Worm (Caenorhabditis elegans) whole organism, young adult: ENCODE data around the gene F32D8.7.

Experiments used
- B0035.1 ChIP-seq: sonication (generic microtip); optimal IDR thresholded peaks from 2 replicates; lab custom pipeline; 2016; ENCODE audit warnings: missing genetic modification characterization, mild to moderate bottlenecking, missing compliant biosample characterization, missing genotype, missing genetic modification reagents
- C06A6.2 ChIP-seq: fragments of 200-800 bp; sonication (Bioruptor generic); conservative IDR thresholded peaks from 2 replicates; pipeline ENCODE4 v1.3.6; 2022; ENCODE audit warnings: missing genetic modification characterization, missing compliant biosample characterization
- C17E4.6 ChIP-seq: fragments of 200-800 bp; sonication (Bioruptor generic); IDR thresholded peaks from 2 replicates; pipeline ENCODE4 v1.3.6; 2022; ENCODE audit warnings: missing genetic modification reagents, missing genetic modification characterization, missing compliant biosample characterization
- D2030.7 ChIP-seq: fragments of 200-800 bp; sonication (Bioruptor generic); IDR thresholded peaks from 2 replicates; pipeline ENCODE4 v1.3.6; 2022; ENCODE audit warnings: missing genetic modification reagents, missing genetic modification characterization, missing compliant biosample characterization
- F33H1.4 ChIP-seq: fragments of 200-800 bp; sonication (Bioruptor generic); IDR thresholded peaks from 2 replicates; pipeline ENCODE4 v1.3.6; 2022; ENCODE audit warnings: missing genetic modification reagents, missing genetic modification characterization, missing compliant biosample characterization
- F37B4.10 ChIP-seq: fragments of 200-800 bp; sonication (Bioruptor generic); IDR thresholded peaks from 2 replicates; pipeline ENCODE4 v1.3.6; 2022; ENCODE audit warnings: missing genetic modification characterization, missing compliant biosample characterization
- F39B2.1 ChIP-seq: fragments of 200-800 bp; sonication (Bioruptor generic); IDR thresholded peaks from 2 replicates; pipeline ENCODE4 v1.3.6; 2022; ENCODE audit warnings: missing genetic modification reagents, missing genetic modification characterization, missing compliant biosample characterization
- F55B11.4 ChIP-seq: sonication (generic microtip); optimal IDR thresholded peaks from 2 replicates; lab custom pipeline; 2016; ENCODE audit warnings: missing compliant biosample characterization, missing genetic modification characterization, borderline replicate concordance; ENCODE audit not compliant: insufficient read depth
- F57C9.4 ChIP-seq: sonication (generic microtip); optimal IDR thresholded peaks from 2 replicates; lab custom pipeline; 2017; ENCODE audit warnings: mild to moderate bottlenecking, missing genetic modification characterization, missing compliant biosample characterization
- K12H6.12 ChIP-seq: fragments of 200-800 bp; sonication (Bioruptor generic); optimal IDR thresholded peaks from 2 replicates; lab custom pipeline; 2018; ENCODE audit warnings: mild to moderate bottlenecking, missing genetic modification characterization, missing compliant biosample characterization
- Y53G8AR.9 ChIP-seq: fragments of 200-800 bp; sonication (Bioruptor generic); conservative IDR thresholded peaks from 2 replicates; pipeline ENCODE4 v1.3.6; 2022; ENCODE audit warnings: missing genetic modification reagents, missing genetic modification characterization, missing compliant biosample characterization
- aptf-2 ChIP-seq: fragments of 200-800 bp; sonication (Bioruptor generic); conservative IDR thresholded peaks from 2 replicates; pipeline ENCODE4 v1.3.6; 2022; ENCODE audit warnings: missing genetic modification reagents, missing genetic modification characterization, missing compliant biosample characterization
- aptf-3 ChIP-seq: fragments of 200-800 bp; sonication (Bioruptor generic); IDR thresholded peaks from 2 replicates; pipeline ENCODE4 v1.3.6; 2022; ENCODE audit warnings: missing genetic modification characterization, missing compliant biosample characterization
- attf-3 ChIP-seq: fragments of 200-800 bp; sonication (Bioruptor generic); conservative IDR thresholded peaks from 2 replicates; pipeline ENCODE4 v1.3.6; 2022; ENCODE audit warnings: missing genetic modification reagents, missing genetic modification characterization, missing compliant biosample characterization
- bed-1 ChIP-seq: fragments of 200-800 bp; sonication (Bioruptor generic); IDR thresholded peaks from 2 replicates; pipeline ENCODE4 v1.3.6; 2022; ENCODE audit warnings: missing genetic modification reagents, missing genetic modification characterization, missing compliant biosample characterization
- cebp-1 ChIP-seq, 2 experiments: fragments of 200-800 bp in 1 of 2; sonication (Bioruptor generic) in 1 of 2; sonication (generic microtip) in 1 of 2; IDR thresholded peaks in 1 of 2; optimal IDR thresholded peaks in 1 of 2; 2 replicates each; pipeline versions ENCODE4 v1.3.6 to Lab custom; 2017 to 2022; ENCODE audit warnings: missing compliant biosample characterization in 2 of 2, missing genetic modification characterization in 2 of 2, mild to moderate bottlenecking in 1 of 2, missing genetic modification reagents in 1 of 2, moderate library complexity in 1 of 2
- cebp-2 ChIP-seq: fragments of 200-800 bp; sonication (Bioruptor generic); IDR thresholded peaks from 2 replicates; pipeline ENCODE4 v1.3.6; 2022; ENCODE audit warnings: missing genetic modification characterization, missing compliant biosample characterization
- ceh-27 ChIP-seq: fragments of 200-800 bp; sonication (Bioruptor generic); optimal IDR thresholded peaks from 2 replicates; lab custom pipeline; 2018; ENCODE audit warnings: mild to moderate bottlenecking, missing genetic modification characterization, moderate library complexity, missing compliant biosample characterization
- chd-7 ChIP-seq: sonication (generic microtip); optimal IDR thresholded peaks from 2 replicates; lab custom pipeline; 2016; ENCODE audit warnings: mild to moderate bottlenecking, missing genetic modification characterization, moderate library complexity, missing compliant biosample characterization
- dox-1 ChIP-seq: fragments of 200-800 bp; sonication (Bioruptor generic); IDR thresholded peaks from 2 replicates; pipeline ENCODE4 v1.3.6; 2022; ENCODE audit warnings: missing genetic modification reagents, missing genetic modification characterization, missing compliant biosample characterization
- dpl-1 ChIP-seq: fragments of 150-350 bp; optimal IDR thresholded peaks from 2 replicates; lab custom pipeline; 2014; ENCODE audit warnings: missing biosample characterization, missing genetic modification reagents, missing genetic modification characterization
- egl-18 ChIP-seq: fragments of 200-800 bp; sonication (Bioruptor generic); IDR thresholded peaks from 2 replicates; pipeline ENCODE4 v1.3.6; 2022; ENCODE audit warnings: missing genetic modification reagents, missing genetic modification characterization, missing compliant biosample characterization
- egl-44 ChIP-seq: fragments of 200-800 bp; sonication (Bioruptor generic); IDR thresholded peaks from 2 replicates; pipeline ENCODE4 v1.3.6; 2022; ENCODE audit warnings: missing genetic modification reagents, missing genetic modification characterization, missing compliant biosample characterization
- egrh-3 ChIP-seq: fragments of 200-800 bp; sonication (Bioruptor generic); IDR thresholded peaks from 2 replicates; pipeline ENCODE4 v1.3.6; 2022; ENCODE audit warnings: missing genetic modification reagents, missing genetic modification characterization, missing compliant biosample characterization
- fkh-3 ChIP-seq: sonication (generic microtip); optimal IDR thresholded peaks from 2 replicates; lab custom pipeline; 2016; ENCODE audit warnings: mild to moderate bottlenecking, missing genetic modification characterization, missing compliant biosample characterization
- hrde-1 ChIP-seq: sonication (generic microtip); optimal IDR thresholded peaks from 2 replicates; lab custom pipeline; 2016; ENCODE audit warnings: missing genetic modification characterization, mild to moderate bottlenecking, missing compliant biosample characterization, moderate library complexity, missing genotype, missing genetic modification reagents, borderline replicate concordance
- let-607 ChIP-seq, 2 experiments: fragments of 200-800 bp in 1 of 2; sonication (Bioruptor generic) in 1 of 2; sonication (generic microtip) in 1 of 2; optimal IDR thresholded peaks; 2 replicates each; lab custom pipeline; 2016 to 2018; ENCODE audit warnings: mild to moderate bottlenecking in 2 of 2, missing compliant biosample characterization in 2 of 2, missing genetic modification characterization in 2 of 2, moderate library complexity in 2 of 2, missing genotype in 1 of 2
- lin-35 ChIP-seq, 3 experiments: fragments of 150-350 bp in 2 of 3; sonication (generic microtip) in 1 of 3; optimal IDR thresholded peaks; 2 replicates each; lab custom pipeline; 2014 to 2018; ENCODE audit warnings: missing biosample characterization in 3 of 3, missing genetic modification characterization in 3 of 3, missing genetic modification reagents in 3 of 3
- madf-10 ChIP-seq: sonication (generic microtip); optimal IDR thresholded peaks from 2 replicates; lab custom pipeline; 2016; ENCODE audit warnings: mild to moderate bottlenecking, missing genetic modification characterization, missing compliant biosample characterization
- madf-3 ChIP-seq: fragments of 200-800 bp; sonication (Bioruptor generic); IDR thresholded peaks from 2 replicates; pipeline ENCODE4 v1.3.6; 2022; ENCODE audit warnings: missing genetic modification reagents, missing genetic modification characterization, missing compliant biosample characterization
- madf-8 ChIP-seq: fragments of 200-800 bp; sonication (Bioruptor generic); conservative IDR thresholded peaks from 2 replicates; pipeline ENCODE4 v1.3.6; 2022; ENCODE audit warnings: missing genetic modification reagents, missing genetic modification characterization, missing compliant biosample characterization
- mcd-1 ChIP-seq: fragments of 200-800 bp; sonication (Bioruptor generic); IDR thresholded peaks from 2 replicates; pipeline ENCODE4 v1.3.6; 2022; ENCODE audit warnings: missing genetic modification reagents, missing genetic modification characterization, missing compliant biosample characterization
- nfya-1 ChIP-seq: sonication (generic microtip); optimal IDR thresholded peaks from 2 replicates; lab custom pipeline; 2017; ENCODE audit warnings: antibody characterized with exemption, missing compliant biosample characterization, missing genetic modification characterization, borderline replicate concordance; ENCODE audit not compliant: insufficient read depth
- nhr-27 ChIP-seq: fragments of 200-800 bp; sonication (Bioruptor generic); optimal IDR thresholded peaks from 2 replicates; lab custom pipeline; 2018; ENCODE audit warnings: mild to moderate bottlenecking, missing genetic modification characterization, moderate library complexity, missing compliant biosample characterization
- sdz-38 ChIP-seq: sonication (generic microtip); optimal IDR thresholded peaks from 2 replicates; lab custom pipeline; 2016; ENCODE audit warnings: missing genotype, missing genetic modification characterization, missing compliant biosample characterization
- sea-2 ChIP-seq: fragments of 200-800 bp; sonication (Bioruptor generic); IDR thresholded peaks from 2 replicates; pipeline ENCODE4 v1.3.6; 2022; ENCODE audit warnings: missing genetic modification characterization, missing compliant biosample characterization
- snpc-1.1 ChIP-seq: sonication (generic microtip); optimal IDR thresholded peaks from 2 replicates; lab custom pipeline; 2017; ENCODE audit warnings: missing genetic modification characterization, mild to moderate bottlenecking, missing compliant biosample characterization, antibody characterized with exemption, moderate library complexity, missing genotype, missing genetic modification reagents; ENCODE audit not compliant: insufficient read depth
- snpc-3.4 ChIP-seq: sonication (generic microtip); optimal IDR thresholded peaks from 2 replicates; lab custom pipeline; 2017; ENCODE audit warnings: missing genetic modification characterization, mild to moderate bottlenecking, missing compliant biosample characterization, antibody characterized with exemption, moderate library complexity, missing genotype, missing genetic modification reagents
- tbx-9 ChIP-seq: sonication (generic microtip); optimal IDR thresholded peaks from 2 replicates; lab custom pipeline; 2016; ENCODE audit warnings: borderline replicate concordance, missing genetic modification characterization, inconsistent platforms, missing compliant biosample characterization
- zim-3 ChIP-seq: sonication (generic microtip); optimal IDR thresholded peaks from 2 replicates; lab custom pipeline; 2017; ENCODE audit warnings: mild to moderate bottlenecking, missing genetic modification characterization, moderate library complexity, missing compliant biosample characterization
- ztf-3 ChIP-seq: fragments of 200-800 bp; sonication (Bioruptor generic); optimal IDR thresholded peaks from 2 replicates; lab custom pipeline; 2018; ENCODE audit warnings: mild to moderate bottlenecking, missing genetic modification characterization, missing compliant biosample characterization
- ztf-6 ChIP-seq: fragments of 200-800 bp; sonication (Bioruptor generic); IDR thresholded peaks from 2 replicates; pipeline ENCODE4 v1.3.6; 2022; ENCODE audit warnings: missing genetic modification reagents, missing genetic modification characterization, missing compliant biosample characterization

Gene F32D8.7

ce11 chrV:10856901-10857637, 41.2 kb upstream of the F32D8.7 start (continued):
- TF ChIP-seq hrde-1 (tag; lab: Kevin White, UChicago), result no peak
- no peak for TF ChIP-seq madf-3 (GFP tag; lab: Robert Waterston, UW)
- TF ChIP-seq mcd-1 (GFP tag; lab: Robert Waterston, UW), result 0 out of 2 replicates have a peak, but pooled peaks have one; percentile 19
- 0 out of 2 replicates have a peak, but pooled peaks have one; percentile 52 for TF ChIP-seq dox-1 (GFP tag; lab: Robert Waterston, UW)
- TF ChIP-seq B0035.1, result no peak
- TF ChIP-seq ztf-6 (GFP tag; lab: Robert Waterston, UW), result no peak
- TF ChIP-seq F57C9.4, result no peak
- TF ChIP-seq egrh-3 (GFP tag; lab: Robert Waterston, UW), result no peak
- no peak for TF ChIP-seq cebp-1 (GFP tag; IDR thresholded peaks at IDR 0.05; lab: Robert Waterston, UW)
- TF ChIP-seq cebp-1 (tag; optimal IDR thresholded peaks at IDR 0.05; lab: Kevin White, UChicago), result peak; percentile 32
- no peak for TF ChIP-seq dpl-1
- no peak for TF ChIP-seq sea-2 (GFP tag; lab: Robert Waterston, UW)
- TF ChIP-seq F33H1.4 (GFP tag; lab: Robert Waterston, UW), result no peak
- TF ChIP-seq K12H6.12 (tag; lab: Kevin White, UChicago), result no peak
- peak; percentile 97 for TF ChIP-seq madf-10 (tag; lab: Kevin White, UChicago)
- TF ChIP-seq C06A6.2 (GFP tag; lab: Robert Waterston, UW), result no peak
- no peak for TF ChIP-seq let-607 (tag; optimal IDR thresholded peaks at IDR 0.05; lab: Kevin White, UChicago)
- no peak for TF ChIP-seq egl-18 (GFP tag; lab: Robert Waterston, UW)
- no peak for TF ChIP-seq aptf-3
- TF ChIP-seq attf-3 (GFP tag; lab: Robert Waterston, UW), result no peak
- TF ChIP-seq ztf-3, result no peak
- no peak for TF ChIP-seq lin-35 (GFP tag; optimal IDR thresholded peaks at IDR 0.05; lab: Kevin White, UChicago)
- TF ChIP-seq Y53G8AR.9 (GFP tag; lab: Robert Waterston, UW), result no peak
- no peak for TF ChIP-seq C17E4.6 (GFP tag; lab: Robert Waterston, UW)
- TF ChIP-seq cebp-2 (GFP tag; lab: Robert Waterston, UW), result 0 out of 2 replicates have a peak, but pooled peaks have one; percentile 25
- no peak for TF ChIP-seq D2030.7 (GFP tag; lab: Robert Waterston, UW)
- no peak for TF ChIP-seq nfya-1 (tag; lab: Kevin White, UChicago)
- no peak for TF ChIP-seq snpc-1.1
- TF ChIP-seq nhr-27 (tag; lab: Kevin White, UChicago), result no peak
- no peak for TF ChIP-seq F37B4.10 (GFP tag; lab: Robert Waterston, UW)
- no peak for TF ChIP-seq bed-1
- TF ChIP-seq aptf-2 (GFP tag; lab: Robert Waterston, UW), result no peak
- TF ChIP-seq madf-8 (GFP tag; lab: Robert Waterston, UW), result no peak
- no peak for TF ChIP-seq sdz-38 (tag; lab: Kevin White, UChicago)
- TF ChIP-seq egl-44 (GFP tag; lab: Robert Waterston, UW), result no peak
- TF ChIP-seq zim-3 (tag; lab: Kevin White, UChicago), result no peak
- no peak for TF ChIP-seq fkh-3
- no peak for TF ChIP-seq snpc-3.4 (tag; lab: Kevin White, UChicago)
- no peak for TF ChIP-seq F55B11.4
- no peak for TF ChIP-seq tbx-9 (tag; lab: Kevin White, UChicago)
- TF ChIP-seq chd-7 (tag; lab: Kevin White, UChicago), result no peak
- no peak for TF ChIP-seq ceh-27
- TF ChIP-seq F39B2.1 (GFP tag; lab: Robert Waterston, UW), result no peak
